Worm (Caenorhabditis elegans) whole organism, L2 larva: ENCODE data around the gene mif-1.

Source experiments
- C34F6.9 ChIP-seq: fragments of 150-350 bp; optimal IDR thresholded peaks from 2 replicates; lab custom pipeline; 2014; ENCODE audit warnings: missing biosample characterization, missing genetic modification characterization
- F13H6.1 ChIP-seq: sonication (generic microtip); optimal IDR thresholded peaks from 2 replicates; lab custom pipeline; 2016; ENCODE audit warnings: missing genetic modification characterization, missing compliant biosample characterization
- Y55F3AM.14 ChIP-seq: fragments of 200-800 bp; sonication (Bioruptor generic); optimal IDR thresholded peaks from 2 replicates; lab custom pipeline; 2018; ENCODE audit warnings: mild to moderate bottlenecking, missing genetic modification characterization, missing compliant biosample characterization
- ZK546.5 ChIP-seq: sonication (generic microtip); optimal IDR thresholded peaks from 2 replicates; lab custom pipeline; 2017; ENCODE audit warnings: missing biosample characterization, missing genetic modification characterization
- aly-2 ChIP-seq: fragments of 150-350 bp; optimal IDR thresholded peaks from 2 replicates; lab custom pipeline; 2014; ENCODE audit warnings: missing biosample characterization, missing genetic modification characterization
- ama-1 ChIP-seq: fragments of 150-350 bp; optimal IDR thresholded peaks from 2 replicates; lab custom pipeline; 2018; ENCODE audit warnings: inconsistent platforms
- blmp-1 ChIP-seq: sonication (generic microtip); optimal IDR thresholded peaks from 2 replicates; lab custom pipeline; 2017; ENCODE audit warnings: missing genetic modification characterization, mild to moderate bottlenecking, missing compliant biosample characterization, antibody characterized with exemption, moderate library complexity; ENCODE audit not compliant: insufficient read depth
- ceh-16 ChIP-seq: fragments of 150-350 bp; optimal IDR thresholded peaks from 2 replicates; lab custom pipeline; 2014; ENCODE audit warnings: missing biosample characterization, missing genetic modification characterization
- ceh-82 ChIP-seq: fragments of 150-350 bp; optimal IDR thresholded peaks from 2 replicates; lab custom pipeline; 2014; ENCODE audit warnings: missing biosample characterization, missing genetic modification characterization
- crh-2 ChIP-seq: sonication (generic microtip); optimal IDR thresholded peaks from 2 replicates; lab custom pipeline; 2017; ENCODE audit warnings: missing biosample characterization, missing genetic modification characterization
- egl-27 ChIP-seq: sonication (generic microtip); optimal IDR thresholded peaks from 3 replicates; lab custom pipeline; 2017; ENCODE audit warnings: missing biosample characterization, missing genetic modification reagents, missing genetic modification characterization
- elt-1 ChIP-seq: fragments of 150-350 bp; optimal IDR thresholded peaks from 2 replicates; lab custom pipeline; 2014; ENCODE audit warnings: missing biosample characterization, missing genetic modification characterization
- elt-3 ChIP-seq: sonication (generic microtip); optimal IDR thresholded peaks from 2 replicates; lab custom pipeline; 2017; ENCODE audit warnings: missing biosample characterization, missing genetic modification characterization
- fos-1 ChIP-seq: fragments of 150-350 bp; optimal IDR thresholded peaks from 2 replicates; lab custom pipeline; 2014; ENCODE audit warnings: missing biosample characterization, missing genetic modification characterization
- gmeb-1 ChIP-seq: fragments of 150-350 bp; optimal IDR thresholded peaks from 2 replicates; lab custom pipeline; 2014; ENCODE audit warnings: missing biosample characterization, missing genetic modification characterization
- lin-11 ChIP-seq: fragments of 150-350 bp; sonication (generic microtip); optimal IDR thresholded peaks from 2 replicates; lab custom pipeline; 2014; ENCODE audit warnings: missing biosample characterization, missing genetic modification characterization, inconsistent platforms, mixed read lengths
- lin-13 ChIP-seq: fragments of 150-350 bp; optimal IDR thresholded peaks from 2 replicates; lab custom pipeline; 2014; ENCODE audit warnings: missing biosample characterization, missing genetic modification reagents, missing genetic modification characterization
- lin-39 ChIP-seq: fragments of 150-350 bp; optimal IDR thresholded peaks from 2 replicates; lab custom pipeline; 2014; ENCODE audit warnings: missing biosample characterization, missing genetic modification reagents, missing genetic modification characterization
- lsy-2 ChIP-seq, 2 experiments: fragments of 150-350 bp in 1 of 2; sonication (generic microtip) in 1 of 2; optimal IDR thresholded peaks; 2 replicates each; lab custom pipeline; 2014 to 2017; ENCODE audit warnings: missing biosample characterization in 2 of 2, missing genetic modification characterization in 2 of 2
- mab-5 ChIP-seq: fragments of 150-350 bp; optimal IDR thresholded peaks from 2 replicates; lab custom pipeline; 2014; ENCODE audit warnings: missing biosample characterization, missing genetic modification characterization
- mbf-1 ChIP-seq: sonication (generic microtip); optimal IDR thresholded peaks from 2 replicates; lab custom pipeline; 2017; ENCODE audit warnings: missing biosample characterization, missing genetic modification characterization
- mdl-1 ChIP-seq, 2 experiments: fragments of 150-350 bp in 1 of 2; sonication (generic microtip) in 1 of 2; optimal IDR thresholded peaks; 2 replicates each; lab custom pipeline; 2017; ENCODE audit warnings: missing biosample characterization in 2 of 2, missing genetic modification characterization in 2 of 2
- nhr-10 ChIP-seq: sonication (generic microtip); optimal IDR thresholded peaks from 2 replicates; lab custom pipeline; 2017; ENCODE audit warnings: missing biosample characterization, missing genetic modification characterization
- nhr-12 ChIP-seq: fragments of 150-350 bp; optimal IDR thresholded peaks from 2 replicates; lab custom pipeline; 2014; ENCODE audit warnings: missing biosample characterization, missing genetic modification characterization
- nhr-129 ChIP-seq: fragments of 150-350 bp; optimal IDR thresholded peaks from 2 replicates; lab custom pipeline; 2014; ENCODE audit warnings: missing biosample characterization, missing genetic modification characterization
- nhr-21 ChIP-seq: fragments of 150-350 bp; optimal IDR thresholded peaks from 2 replicates; lab custom pipeline; 2014; ENCODE audit warnings: missing biosample characterization, missing genetic modification characterization
- nhr-237 ChIP-seq: fragments of 150-350 bp; optimal IDR thresholded peaks from 2 replicates; lab custom pipeline; 2014; ENCODE audit warnings: missing biosample characterization, missing genetic modification characterization
- nhr-25 ChIP-seq: fragments of 150-350 bp; sonication (generic microtip); optimal IDR thresholded peaks from 3 replicates; lab custom pipeline; 2014; ENCODE audit warnings: missing biosample characterization, missing genetic modification characterization
- nhr-6 ChIP-seq: fragments of 150-350 bp; optimal IDR thresholded peaks from 2 replicates; lab custom pipeline; 2014; ENCODE audit warnings: missing biosample characterization, missing genetic modification characterization
- nhr-77 ChIP-seq: fragments of 150-350 bp; optimal IDR thresholded peaks from 2 replicates; lab custom pipeline; 2014; ENCODE audit warnings: missing biosample characterization, missing genetic modification characterization
- sem-4 ChIP-seq: fragments of 150-350 bp; optimal IDR thresholded peaks from 2 replicates; lab custom pipeline; 2014; ENCODE audit warnings: missing biosample characterization, missing genetic modification reagents, missing genetic modification characterization
- skn-1 ChIP-seq: sonication (generic microtip); optimal IDR thresholded peaks from 2 replicates; lab custom pipeline; 2017; ENCODE audit warnings: missing biosample characterization, missing genetic modification characterization
- sma-3 ChIP-seq: sonication (generic microtip); optimal IDR thresholded peaks from 2 replicates; lab custom pipeline; 2016; ENCODE audit warnings: missing genetic modification reagents, missing genetic modification characterization, missing compliant biosample characterization
- sma-9 ChIP-seq, 2 experiments: fragments of 150-350 bp in 1 of 2; sonication (generic microtip) in 1 of 2; optimal IDR thresholded peaks; 2 replicates each; lab custom pipeline; 2014 to 2016; ENCODE audit warnings: missing genetic modification characterization in 2 of 2, mild to moderate bottlenecking in 1 of 2, missing biosample characterization in 1 of 2, missing compliant biosample characterization in 1 of 2, missing genetic modification reagents in 1 of 2, moderate library complexity in 1 of 2
- snpc-4 ChIP-seq: fragments of 150-350 bp; optimal IDR thresholded peaks from 2 replicates; lab custom pipeline; 2014; ENCODE audit warnings: missing biosample characterization, missing genetic modification characterization
- unc-55 ChIP-seq: fragments of 150-350 bp; sonication (generic microtip); optimal IDR thresholded peaks from 3 replicates; lab custom pipeline; 2014; ENCODE audit warnings: missing biosample characterization, missing genetic modification reagents, missing genetic modification characterization
- zag-1 ChIP-seq: fragments of 150-350 bp; optimal IDR thresholded peaks from 2 replicates; lab custom pipeline; 2014; ENCODE audit warnings: missing biosample characterization, missing genetic modification characterization
- ztf-1 ChIP-seq: fragments of 200-800 bp; sonication (Bioruptor generic); conservative IDR thresholded peaks from 2 replicates; pipeline ENCODE4 v1.3.6; 2022; ENCODE audit warnings: missing genetic modification characterization, missing compliant biosample characterization
- ztf-11 ChIP-seq: sonication (generic microtip); optimal IDR thresholded peaks from 2 replicates; lab custom pipeline; 2017; ENCODE audit warnings: missing biosample characterization, missing genetic modification characterization
- ztf-4 ChIP-seq: fragments of 150-350 bp; optimal IDR thresholded peaks from 2 replicates; lab custom pipeline; 2014; ENCODE audit warnings: missing biosample characterization, missing genetic modification characterization

The mif-1 gene

ce11 chrIII:11869231-11869912, 21.4 kb downstream of the mif-1 start, which contains the start of gene taf-12:
Gene taf-12, minus strand, starts transcription at chrIII:11869281.
- TF ChIP-seq Y55F3AM.14 = no peak
- no peak for TF ChIP-seq ztf-4 (tag; lab: Kevin White, UChicago)

- no peak for TF ChIP-seq lin-11
- TF ChIP-seq nhr-25 = no peak
- TF ChIP-seq nhr-10 (tag; lab: Kevin White, UChicago) = peak; percentile 10
- peak; percentile 67 for TF ChIP-seq zag-1 (tag; lab: Kevin White, UChicago)
- TF ChIP-seq elt-3 (tag; lab: Kevin White, UChicago) = no peak
- peak; percentile 77 for TF ChIP-seq egl-27 (tag; lab: Kevin White, UChicago)
- no peak for TF ChIP-seq nhr-77 (tag; lab: Kevin White, UChicago)
- TF ChIP-seq gmeb-1 (tag; lab: Kevin White, UChicago) = peak; percentile 76
- peak; percentile 94 for TF ChIP-seq nhr-129 (tag; lab: Kevin White, UChicago)
- peak; percentile 53 for TF ChIP-seq Y55F3AM.14
- peak; percentile 92 for TF ChIP-seq lin-13 (GFP tag; lab: Kevin White, UChicago)
- TF ChIP-seq fos-1 (tag; lab: Kevin White, UChicago) = peak; percentile 83
- peak; percentile 91 for TF ChIP-seq F13H6.1 (tag; lab: Kevin White, UChicago)
- no peak for TF ChIP-seq lin-39 (tag; lab: Kevin White, UChicago)
- peak; percentile 94 for TF ChIP-seq C34F6.9 (tag; lab: Kevin White, UChicago)
- TF ChIP-seq sma-3 (GFP tag; lab: Kevin White, UChicago) = peak; percentile 79
- no peak for TF ChIP-seq ztf-4 (tag; lab: Kevin White, UChicago)
- peak; percentile 29 for TF ChIP-seq nhr-6
- TF ChIP-seq aly-2 (tag; lab: Kevin White, UChicago) = no peak
- peak; percentile 3 for TF ChIP-seq ceh-82 (tag; lab: Kevin White, UChicago)
- no peak for TF ChIP-seq blmp-1 (tag; lab: Kevin White, UChicago)
- TF ChIP-seq unc-55 (GFP tag; lab: Kevin White, UChicago) = peak; percentile 89
- TF ChIP-seq crh-2 (tag; lab: Kevin White, UChicago) = peak; percentile 93
- TF ChIP-seq skn-1 = peak; percentile 58
- TF ChIP-seq ZK546.5 (tag; lab: Kevin White, UChicago) = no peak
- peak; percentile 62 for TF ChIP-seq mab-5 (tag; lab: Kevin White, UChicago)
- peak; percentile 94 for TF ChIP-seq sem-4
- TF ChIP-seq lsy-2 (tag; optimal IDR thresholded peaks at IDR 0.05; lab: Kevin White, UChicago) = peak; percentile 63 to 91
- peak; percentile 59 for TF ChIP-seq nhr-21 (tag; lab: Kevin White, UChicago)
- peak in 1 of 2 experiments; percentile 65 for TF ChIP-seq mdl-1 (tag; optimal IDR thresholded peaks at IDR 0.05; lab: Kevin White, UChicago)
- peak; percentile 89 for TF ChIP-seq snpc-4
- TF ChIP-seq nhr-12 (tag; lab: Kevin White, UChicago) = no peak
Observed at ce11 chrIII:11870009-11870408, 22.1 kb downstream of the mif-1 start.

ce11 chrIII:11871617-11872016, 23.7 kb downstream of the mif-1 start:
- TF ChIP-seq fos-1 (tag; lab: Kevin White, UChicago) (no peak), lin-11 (no peak), sma-3 (GFP tag; lab: Kevin White, UChicago) (no peak), unc-55 (GFP tag; lab: Kevin White, UChicago) (no peak), mbf-1 (no peak), skn-1 (no peak), ztf-1 (GFP tag; lab: Robert Waterston, UW) (no peak), sma-9 (GFP tag; optimal IDR thresholded peaks at IDR 0.05; lab: Kevin White, UChicago) (no peak), sma-9 (tag; optimal IDR thresholded peaks at IDR 0.05; lab: Kevin White, UChicago) (no peak), sem-4 (no peak), zag-1 (tag; lab: Kevin White, UChicago) (no peak), snpc-4 (no peak)

- TF ChIP-seq nhr-77 (tag; lab: Kevin White, UChicago) (no peak), nhr-12 (tag; lab: Kevin White, UChicago) (no peak), C34F6.9 (tag; lab: Kevin White, UChicago) (no peak), blmp-1 (tag; lab: Kevin White, UChicago) (no peak), ztf-11 (tag; lab: Kevin White, UChicago) (no peak), ceh-82 (tag; lab: Kevin White, UChicago) (no peak), sma-9 (GFP tag; optimal IDR thresholded peaks at IDR 0.05; lab: Kevin White, UChicago) (no peak), sma-9 (tag; optimal IDR thresholded peaks at IDR 0.05; lab: Kevin White, UChicago) (no peak), nhr-10 (tag; lab: Kevin White, UChicago) (no peak), elt-1 (tag; lab: Kevin White, UChicago) (no peak), lsy-2 (tag; optimal IDR thresholded peaks at IDR 0.05; lab: Kevin White, UChicago) (no peak), skn-1 (no peak), nhr-237 (tag; lab: Kevin White, UChicago) (no peak), aly-2 (tag; lab: Kevin White, UChicago) (no peak), ama-1 (lab: Kevin White, UChicago) (no peak), ztf-1 (GFP tag; lab: Robert Waterston, UW) (no peak), ceh-16 (no peak), F13H6.1 (tag; lab: Kevin White, UChicago) (no peak), elt-3 (tag; lab: Kevin White, UChicago) (no peak)
Observed at ce11 chrIII:11874242-11874641, 26.3 kb downstream of the mif-1 start.
